Fruit fly (Drosophila melanogaster) whole organism, embryonic: ENCODE results near the gene CG14731.
A peak's percentile ranks its signal among the peaks of the same experiment; 100 is the strongest.

ENCODE experiments used
- Asciz ChIP-seq: fragments of 200-800 bp; sonication (Bioruptor generic); optimal IDR thresholded peaks from 2 replicates; lab custom pipeline; 2017; ENCODE audit warnings: missing biosample characterization, mild to moderate bottlenecking, missing genetic modification characterization, missing genetic modification reagents
- CG10565 ChIP-seq: fragments of 200-800 bp; sonication (Bioruptor generic); optimal IDR thresholded peaks from 3 replicates; lab custom pipeline; 2016; ENCODE audit warnings: missing biosample characterization, mild to moderate bottlenecking, missing genetic modification characterization
- CG12299 ChIP-seq: fragments of 200-800 bp; sonication (Bioruptor generic); optimal IDR thresholded peaks from 2 replicates; lab custom pipeline; 2018; ENCODE audit warnings: missing biosample characterization, mild to moderate bottlenecking, missing genetic modification characterization
- CG14965 ChIP-seq: fragments of 200-800 bp; sonication (Bioruptor generic); optimal IDR thresholded peaks from 2 replicates; lab custom pipeline; 2016; ENCODE audit warnings: missing biosample characterization, missing genetic modification characterization, borderline replicate concordance
- CG16779 ChIP-seq: fragments of 200-800 bp; sonication (Bioruptor generic); IDR thresholded peaks from 2 replicates; pipeline ENCODE4 v1.3.6; 2022; ENCODE audit warnings: missing biosample characterization, missing genetic modification characterization
- CG17186 ChIP-seq: fragments of 200-800 bp; sonication (Bioruptor generic); optimal IDR thresholded peaks from 3 replicates; lab custom pipeline; 2017; ENCODE audit warnings: missing biosample characterization, missing genetic modification reagents, missing genetic modification characterization
- CG17328 ChIP-seq: fragments of 200-800 bp; sonication (Bioruptor generic); IDR thresholded peaks from 2 replicates; pipeline ENCODE4 v1.3.6; 2022; ENCODE audit warnings: missing biosample characterization, missing genetic modification characterization
- CG2120 ChIP-seq: fragments of 200-800 bp; sonication (Bioruptor generic); optimal IDR thresholded peaks from 3 replicates; lab custom pipeline; 2016; ENCODE audit warnings: missing biosample characterization, missing genetic modification characterization
- CG31441 ChIP-seq: fragments of 200-800 bp; sonication (Bioruptor generic); IDR thresholded peaks from 2 replicates; pipeline ENCODE4 v1.3.6; 2022; ENCODE audit warnings: missing biosample characterization, missing genetic modification characterization
- CG34224 ChIP-seq: fragments of 200-800 bp; sonication (Bioruptor generic); IDR thresholded peaks from 3 replicates; pipeline ENCODE4 v1.3.6; 2022; ENCODE audit warnings: missing biosample characterization, missing genetic modification characterization; ENCODE audit not compliant: partially characterized antibody
- CG4404 ChIP-seq: fragments of 200-800 bp; sonication (Bioruptor generic); IDR thresholded peaks from 2 replicates; pipeline ENCODE4 v1.3.6; 2022; ENCODE audit warnings: missing biosample characterization, missing genetic modification characterization
- CG8359 ChIP-seq: fragments of 200-800 bp; sonication (Bioruptor generic); optimal IDR thresholded peaks from 2 replicates; lab custom pipeline; 2017; ENCODE audit warnings: missing biosample characterization, mild to moderate bottlenecking, missing genetic modification characterization, borderline replicate concordance
- Chrac-16 ChIP-seq: fragments of 200-800 bp; sonication (Bioruptor generic); optimal IDR thresholded peaks from 3 replicates; lab custom pipeline; 2016; ENCODE audit warnings: missing biosample characterization, missing genetic modification characterization
- CkIIα-i1 ChIP-seq: fragments of 200-800 bp; sonication (Bioruptor generic); IDR thresholded peaks from 2 replicates; pipeline ENCODE4 v1.3.6; 2022; ENCODE audit warnings: missing biosample characterization, missing genetic modification characterization
- Elba2 ChIP-seq: fragments of 200-800 bp; sonication (Bioruptor generic); optimal IDR thresholded peaks from 3 replicates; lab custom pipeline; 2016; ENCODE audit warnings: missing biosample characterization, missing genetic modification characterization
- Fer3 ChIP-seq: fragments of 200-800 bp; sonication (Bioruptor generic); optimal IDR thresholded peaks from 2 replicates; lab custom pipeline; 2018; ENCODE audit warnings: missing biosample characterization, mild to moderate bottlenecking, missing genetic modification characterization, moderate library complexity
- H15 ChIP-seq: fragments of 200-800 bp; sonication (Bioruptor generic); IDR thresholded peaks from 3 replicates; pipeline ENCODE4 v1.3.6; 2022; ENCODE audit warnings: missing biosample characterization, missing genetic modification characterization
- HHEX ChIP-seq: fragments of 200-800 bp; sonication (Bioruptor generic); optimal IDR thresholded peaks from 3 replicates; lab custom pipeline; 2017; ENCODE audit warnings: missing biosample characterization, mild to moderate bottlenecking, missing genetic modification characterization, missing genetic modification reagents
- HLH3B ChIP-seq: fragments of 200-800 bp; sonication (Bioruptor generic); IDR thresholded peaks from 2 replicates; pipeline ENCODE4 v1.3.6; 2022; ENCODE audit warnings: missing biosample characterization, missing genetic modification characterization
- HLH4C ChIP-seq: fragments of 200-800 bp; sonication (Bioruptor generic); IDR thresholded peaks from 3 replicates; pipeline ENCODE4 v1.3.6; 2022; ENCODE audit warnings: missing biosample characterization, missing genetic modification characterization; ENCODE audit not compliant: partially characterized antibody
- Hsf ChIP-seq: fragments of 200-800 bp; sonication (Bioruptor generic); optimal IDR thresholded peaks from 3 replicates; lab custom pipeline; 2016; ENCODE audit warnings: missing biosample characterization, missing genetic modification characterization
- Lhr ChIP-seq: fragments of 200-800 bp; sonication (Bioruptor generic); optimal IDR thresholded peaks from 3 replicates; lab custom pipeline; 2017; ENCODE audit warnings: mild to moderate bottlenecking, missing biosample characterization, missing genetic modification reagents, missing genetic modification characterization
- Nf-YB ChIP-seq: fragments of 200-800 bp; sonication (Bioruptor generic); optimal IDR thresholded peaks from 3 replicates; lab custom pipeline; 2019; ENCODE audit warnings: missing biosample characterization, mild to moderate bottlenecking, missing genetic modification characterization, moderate library complexity
- Opbp ChIP-seq: fragments of 200-800 bp; sonication (Bioruptor generic); IDR thresholded peaks from 3 replicates; pipeline ENCODE4 v1.3.6; 2022; ENCODE audit warnings: missing biosample characterization, missing genetic modification characterization; ENCODE audit not compliant: partially characterized antibody
- Poxn ChIP-seq: fragments of 200-800 bp; sonication (Bioruptor generic); IDR thresholded peaks from 2 replicates; pipeline ENCODE4 v1.3.6; 2022; ENCODE audit warnings: missing biosample characterization, missing genetic modification characterization
- Six4 ChIP-seq: fragments of 200-800 bp; sonication (Bioruptor generic); optimal IDR thresholded peaks from 2 replicates; lab custom pipeline; 2016; ENCODE audit warnings: missing biosample characterization, missing genetic modification characterization
- Spps ChIP-seq: fragments of 200-800 bp; sonication (Bioruptor generic); optimal IDR thresholded peaks from 2 replicates; lab custom pipeline; 2018; ENCODE audit warnings: missing biosample characterization, mild to moderate bottlenecking, missing genetic modification characterization
- Stat92E ChIP-seq, 3 experiments: fragments of >200 bp in 2 of 3; fragments of 200-800 bp in 1 of 3; sonication (Bioruptor generic) in 1 of 3; optimal IDR thresholded peaks; 2 replicates each; lab custom pipeline; 2017 to 2019; ENCODE audit warnings: missing biosample characterization in 3 of 3, missing genetic modification characterization in 3 of 3, mild to moderate bottlenecking in 1 of 3, moderate library complexity in 1 of 3
- Trl ChIP-seq, 3 experiments: fragments of >200 bp in 2 of 3; fragments of 200-800 bp in 1 of 3; sonication (Bioruptor generic) in 1 of 3; optimal IDR thresholded peaks; 2 replicates in 1 of 3; 3 replicates in 2 of 3; lab custom pipeline; 2016 to 2017; ENCODE audit warnings: missing biosample characterization in 1 of 3, missing genetic modification characterization in 1 of 3
- Usf ChIP-seq: fragments of 200-800 bp; sonication (Bioruptor generic); optimal IDR thresholded peaks from 2 replicates; lab custom pipeline; 2017; ENCODE audit warnings: missing genotype, missing biosample characterization, missing genetic modification characterization
- ase ChIP-seq: fragments of 200-800 bp; sonication (Bioruptor generic); IDR thresholded peaks from 3 replicates; pipeline ENCODE4 v1.3.6; 2022; ENCODE audit warnings: missing biosample characterization, missing genetic modification characterization
- bbx ChIP-seq: fragments of 200-800 bp; sonication (Bioruptor generic); IDR thresholded peaks from 2 replicates; pipeline ENCODE4 v1.3.6; 2022; ENCODE audit warnings: missing biosample characterization, missing genetic modification characterization; ENCODE audit not compliant: partially characterized antibody
- cad ChIP-seq: fragments of >200 bp; optimal IDR thresholded peaks from 2 replicates; lab custom pipeline; 2017; ENCODE audit warnings: missing biosample characterization, missing genetic modification characterization
- corto ChIP-seq: fragments of 200-800 bp; sonication (Bioruptor generic); optimal IDR thresholded peaks from 2 replicates; lab custom pipeline; 2016; ENCODE audit warnings: missing biosample characterization, mild to moderate bottlenecking, missing genetic modification characterization, moderate library complexity
- crol ChIP-seq: fragments of 200-800 bp; sonication (Bioruptor generic); IDR thresholded peaks from 2 replicates; pipeline ENCODE4 v1.3.6; 2022; ENCODE audit warnings: missing biosample characterization, missing genetic modification characterization
- gce ChIP-seq: fragments of 200-800 bp; sonication (Bioruptor generic); IDR thresholded peaks from 3 replicates; pipeline ENCODE4 v1.3.6; 2022; ENCODE audit warnings: missing biosample characterization, missing genetic modification characterization
- gfzf ChIP-seq: fragments of 200-800 bp; sonication (Bioruptor generic); optimal IDR thresholded peaks from 2 replicates; lab custom pipeline; 2016; ENCODE audit warnings: missing biosample characterization, mild to moderate bottlenecking, missing genetic modification characterization, moderate library complexity
- hbn ChIP-seq: fragments of 200-800 bp; sonication (Bioruptor generic); IDR thresholded peaks from 2 replicates; pipeline ENCODE4 v1.3.6; 2022; ENCODE audit warnings: missing biosample characterization, missing genetic modification characterization; ENCODE audit not compliant: partially characterized antibody
- ind ChIP-seq: fragments of 200-800 bp; sonication (Bioruptor generic); optimal IDR thresholded peaks from 3 replicates; lab custom pipeline; 2016; ENCODE audit warnings: missing biosample characterization, missing genetic modification characterization
- nerfin-1 ChIP-seq: fragments of 200-800 bp; sonication (Bioruptor generic); optimal IDR thresholded peaks from 3 replicates; lab custom pipeline; 2019; ENCODE audit warnings: missing biosample characterization, mild to moderate bottlenecking, missing genetic modification characterization, moderate library complexity
- nom ChIP-seq: fragments of 200-800 bp; sonication (Bioruptor generic); optimal IDR thresholded peaks from 2 replicates; lab custom pipeline; 2017; ENCODE audit warnings: missing biosample characterization, missing genetic modification characterization, mild to moderate bottlenecking, moderate library complexity, missing genetic modification reagents
- odd ChIP-seq: fragments of 200-800 bp; sonication (Bioruptor generic); optimal IDR thresholded peaks from 2 replicates; lab custom pipeline; 2017; ENCODE audit warnings: missing biosample characterization, mild to moderate bottlenecking, missing genetic modification characterization
- pb ChIP-seq: fragments of 200-800 bp; sonication (Bioruptor generic); optimal IDR thresholded peaks from 3 replicates; lab custom pipeline; 2016; ENCODE audit warnings: missing biosample characterization, missing genetic modification characterization
- phol ChIP-seq: fragments of 200-800 bp; sonication (Bioruptor generic); optimal IDR thresholded peaks from 3 replicates; lab custom pipeline; 2018; ENCODE audit warnings: missing biosample characterization, mild to moderate bottlenecking, missing genetic modification characterization, moderate library complexity
- schlank ChIP-seq: fragments of 200-800 bp; sonication (Bioruptor generic); optimal IDR thresholded peaks from 2 replicates; lab custom pipeline; 2018; ENCODE audit warnings: missing biosample characterization, mild to moderate bottlenecking, missing genetic modification characterization
- sens ChIP-seq: fragments of 200-800 bp; sonication (Bioruptor generic); peaks from one replicate; lab custom pipeline; 2016; ENCODE audit warnings: missing biosample characterization, missing genetic modification characterization
- toy ChIP-seq: fragments of 200-800 bp; sonication (Bioruptor generic); IDR thresholded peaks from 2 replicates; pipeline ENCODE4 v1.3.6; 2022; ENCODE audit warnings: missing biosample characterization, missing genetic modification characterization
- vfl ChIP-seq: fragments of 200-800 bp; sonication (Bioruptor generic); optimal IDR thresholded peaks from 2 replicates; lab custom pipeline; 2016; ENCODE audit warnings: missing biosample characterization, missing genetic modification characterization
- zen2 ChIP-seq: fragments of 200-800 bp; sonication (Bioruptor generic); IDR thresholded peaks from 3 replicates; pipeline ENCODE4 v1.3.6; 2022; ENCODE audit warnings: missing biosample characterization, missing genetic modification characterization; ENCODE audit not compliant: partially characterized antibody

The CG14731 gene

DNA sequence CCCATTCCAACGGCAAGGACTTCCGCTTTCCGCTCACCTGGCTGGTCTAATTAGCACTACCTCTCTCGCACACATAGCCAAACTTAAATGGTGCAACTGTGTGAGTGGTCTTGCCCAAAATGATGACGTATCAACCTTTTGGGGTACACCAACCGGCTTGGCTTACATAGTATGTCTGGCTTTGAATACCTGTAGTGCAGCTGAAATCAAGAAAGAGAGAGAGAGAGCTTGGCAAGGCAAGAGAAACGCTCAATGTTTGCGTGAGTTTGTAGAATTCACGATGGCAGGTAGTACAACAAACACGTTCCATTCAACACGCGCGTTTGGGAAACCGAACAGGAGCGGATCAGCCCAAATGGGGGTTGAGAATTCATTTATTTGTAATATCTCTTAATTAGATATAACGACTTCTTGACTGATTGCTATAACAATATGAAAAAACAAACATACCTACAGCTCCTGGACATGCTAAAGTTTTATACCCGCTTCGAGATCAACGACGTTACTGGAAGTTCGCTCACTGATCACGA, 43.0 kb upstream of the CG14731 start (continued):
- no peak for TF ChIP-seq CG16779 (GFP tag; lab: Robert Waterston, UW)
- no peak for TF ChIP-seq pb (GFP tag; lab: Kevin White, UChicago)
- TF ChIP-seq Six4 (GFP tag; lab: Kevin White, UChicago): no peak
- TF ChIP-seq CG4404 (GFP tag; lab: Robert Waterston, UW): no peak
- no peak for TF ChIP-seq HLH3B (GFP tag; lab: Robert Waterston, UW)
- TF ChIP-seq CG17328 (GFP tag; lab: Robert Waterston, UW): 0 out of 2 replicates have a peak, but pooled peaks have one; percentile 24
- no peak for TF ChIP-seq CG17186 (GFP tag; lab: Kevin White, UChicago)
- no peak for TF ChIP-seq CG2120
- TF ChIP-seq nom (GFP tag; lab: Kevin White, UChicago): no peak
- no peak for TF ChIP-seq gfzf (GFP tag; lab: Kevin White, UChicago)
- no peak for TF ChIP-seq schlank (tag; lab: Kevin White, UChicago)
- TF ChIP-seq Opbp: peak; percentile 73; the same call in 2 of the 3 replicates
- no peak for TF ChIP-seq HHEX (GFP tag; lab: Kevin White, UChicago)
- no peak for TF ChIP-seq CG14965 (GFP tag; lab: Kevin White, UChicago)
- no peak for TF ChIP-seq Asciz (GFP tag; lab: Kevin White, UChicago)
- no peak for TF ChIP-seq Stat92E (GFP tag; optimal IDR thresholded peaks at IDR 0.05; lab: Kevin White, UChicago)
- TF ChIP-seq sens (GFP tag; lab: Kevin White, UChicago): peak; percentile 90
- TF ChIP-seq Spps: no peak
- TF ChIP-seq Fer3 (tag; lab: Kevin White, UChicago): no peak
- no peak for TF ChIP-seq Usf
- TF ChIP-seq CG12299 (tag; lab: Kevin White, UChicago): no peak
- no peak for TF ChIP-seq Elba2 (GFP tag; lab: Kevin White, UChicago)
- no peak for TF ChIP-seq cad (GFP tag; lab: Kevin White, UChicago)
- no peak for TF ChIP-seq Lhr (GFP tag; lab: Kevin White, UChicago)
- peak; percentile 41; the same call in 1 of the 2 replicates for TF ChIP-seq bbx (GFP tag; lab: Robert Waterston, UW)
- no peak for TF ChIP-seq ase (GFP tag; lab: Robert Waterston, UW)
- TF ChIP-seq Chrac-16: no peak
- no peak; the same call in 2 of the 3 replicates for TF ChIP-seq HLH4C (GFP tag; lab: Robert Waterston, UW)
- TF ChIP-seq gce: no peak
- no peak for TF ChIP-seq CG8359 (GFP tag; lab: Kevin White, UChicago)
- no peak for TF ChIP-seq ind
- peak; percentile 20; the same call in 1 of the 3 replicates for TF ChIP-seq CG34224
- no peak for TF ChIP-seq zen2 (GFP tag; lab: Robert Waterston, UW)
- TF ChIP-seq odd (GFP tag; lab: Kevin White, UChicago): no peak
- TF ChIP-seq Nf-YB (GFP tag; lab: Kevin White, UChicago): no peak
- TF ChIP-seq hbn (GFP tag; lab: Robert Waterston, UW): peak; percentile 41; the same call in 1 of the 2 replicates
- no peak for TF ChIP-seq CkIIα-i1 (GFP tag; lab: Robert Waterston, UW)
- no peak for TF ChIP-seq CG10565 (GFP tag; lab: Kevin White, UChicago)
- TF ChIP-seq corto (GFP tag; lab: Kevin White, UChicago): no peak
- TF ChIP-seq phol (tag; lab: Kevin White, UChicago): peak; percentile 22
- no peak for TF ChIP-seq vfl
- no peak for TF ChIP-seq crol
- no peak for TF ChIP-seq CG31441 (GFP tag; lab: Robert Waterston, UW)
- no peak for TF ChIP-seq toy (GFP tag; lab: Robert Waterston, UW)
- TF ChIP-seq nerfin-1: peak; percentile 15
- no peak for TF ChIP-seq Poxn (GFP tag; lab: Robert Waterston, UW)
- TF ChIP-seq H15 (GFP tag; lab: Robert Waterston, UW): no peak
- no peak for TF ChIP-seq Hsf (GFP tag; lab: Kevin White, UChicago)
- peak; percentile 63 to 64 for TF ChIP-seq Trl (optimal IDR thresholded peaks at IDR 0.05; lab: Kevin White, UChicago)
- TF ChIP-seq Trl (GFP tag; optimal IDR thresholded peaks at IDR 0.05; lab: Kevin White, UChicago): no peak
